Worm (Caenorhabditis elegans) whole organism, midembryonic: Measurements from ENCODE around the gene srx-111.

ENCODE experiments used
- T22C8.4 ChIP-seq: fragments of 200-800 bp; sonication (Bioruptor generic); IDR thresholded peaks from 2 replicates; pipeline ENCODE4 v1.3.6; 2022; ENCODE audit warnings: missing genetic modification characterization, missing compliant biosample characterization
- flt-1 ChIP-seq: fragments of 200-800 bp; sonication (Bioruptor generic); IDR thresholded peaks from 2 replicates; pipeline ENCODE4 v1.3.6; 2022; ENCODE audit warnings: missing genetic modification characterization, missing compliant biosample characterization
- tab-1 ChIP-seq: fragments of 200-800 bp; sonication (Bioruptor generic); IDR thresholded peaks from 2 replicates; pipeline ENCODE4 v1.3.6; 2022; ENCODE audit warnings: missing genetic modification characterization, missing compliant biosample characterization
- ztf-23 ChIP-seq: fragments of 200-800 bp; sonication (Bioruptor generic); IDR thresholded peaks from 2 replicates; pipeline ENCODE4 v1.3.6; 2022; ENCODE audit warnings: missing genetic modification reagents, missing genetic modification characterization, missing compliant biosample characterization

ce11 chrII:3785756-3786155, 28.2 kb downstream of the srx-111 start:
- TF ChIP-seq tab-1 (GFP tag; lab: Robert Waterston, UW): no peak
- TF ChIP-seq flt-1 (GFP tag; lab: Robert Waterston, UW): no peak
- no peak for TF ChIP-seq T22C8.4 (GFP tag; lab: Robert Waterston, UW)
- TF ChIP-seq ztf-23 (GFP tag; lab: Robert Waterston, UW): no peak
